Worm (Caenorhabditis elegans) whole organism, young adult: ENCODE measurements around the gene C47E8.11.

ENCODE experiments used
- B0336.3 ChIP-seq: fragments of 200-800 bp; sonication (Bioruptor generic); IDR thresholded peaks from 2 replicates; pipeline ENCODE4 v1.3.6; 2022; ENCODE audit warnings: missing genetic modification characterization, missing compliant biosample characterization
- C06A6.2 ChIP-seq: fragments of 200-800 bp; sonication (Bioruptor generic); conservative IDR thresholded peaks from 2 replicates; pipeline ENCODE4 v1.3.6; 2022; ENCODE audit warnings: missing genetic modification characterization, missing compliant biosample characterization
- C17E4.6 ChIP-seq: fragments of 200-800 bp; sonication (Bioruptor generic); IDR thresholded peaks from 2 replicates; pipeline ENCODE4 v1.3.6; 2022; ENCODE audit warnings: missing genetic modification reagents, missing genetic modification characterization, missing compliant biosample characterization
- F10E7.11 ChIP-seq: sonication (generic microtip); optimal IDR thresholded peaks from 2 replicates; lab custom pipeline; 2017; ENCODE audit warnings: mild to moderate bottlenecking, missing genetic modification characterization, moderate library complexity, missing compliant biosample characterization
- F22D6.2 ChIP-seq: sonication (generic microtip); optimal IDR thresholded peaks from 2 replicates; lab custom pipeline; 2016; ENCODE audit warnings: mild to moderate bottlenecking, missing genetic modification characterization, missing compliant biosample characterization
- F23B12.7 ChIP-seq: sonication (generic microtip); optimal IDR thresholded peaks from 2 replicates; lab custom pipeline; 2017; ENCODE audit warnings: missing genetic modification characterization, mild to moderate bottlenecking, missing compliant biosample characterization, antibody characterized with exemption, moderate library complexity; ENCODE audit not compliant: insufficient read depth
- F37B4.10 ChIP-seq: fragments of 200-800 bp; sonication (Bioruptor generic); IDR thresholded peaks from 2 replicates; pipeline ENCODE4 v1.3.6; 2022; ENCODE audit warnings: missing genetic modification characterization, missing compliant biosample characterization
- F39B2.1 ChIP-seq: fragments of 200-800 bp; sonication (Bioruptor generic); IDR thresholded peaks from 2 replicates; pipeline ENCODE4 v1.3.6; 2022; ENCODE audit warnings: missing genetic modification reagents, missing genetic modification characterization, missing compliant biosample characterization
- F52B5.7 ChIP-seq: sonication (generic microtip); optimal IDR thresholded peaks from 2 replicates; lab custom pipeline; 2016; ENCODE audit warnings: mild to moderate bottlenecking, missing genetic modification characterization, missing compliant biosample characterization
- F55B11.4 ChIP-seq: sonication (generic microtip); optimal IDR thresholded peaks from 2 replicates; lab custom pipeline; 2016; ENCODE audit warnings: missing compliant biosample characterization, missing genetic modification characterization, borderline replicate concordance; ENCODE audit not compliant: insufficient read depth
- F57A8.1 ChIP-seq: fragments of 200-800 bp; sonication (Bioruptor generic); optimal IDR thresholded peaks from 2 replicates; lab custom pipeline; 2018; ENCODE audit warnings: mild to moderate bottlenecking, missing genetic modification characterization, moderate library complexity, missing compliant biosample characterization
- K11D2.4 ChIP-seq: fragments of 200-800 bp; sonication (Bioruptor generic); IDR thresholded peaks from 2 replicates; pipeline ENCODE4 v1.3.6; 2022; ENCODE audit warnings: missing genetic modification reagents, missing genetic modification characterization, missing compliant biosample characterization
- T26A5.8 ChIP-seq: sonication (generic microtip); optimal IDR thresholded peaks from 2 replicates; lab custom pipeline; 2016; ENCODE audit warnings: missing genetic modification characterization, missing compliant biosample characterization
- Y53F4B.3 ChIP-seq: fragments of 200-800 bp; sonication (Bioruptor generic); IDR thresholded peaks from 2 replicates; pipeline ENCODE4 v1.3.6; 2022; ENCODE audit warnings: missing genetic modification reagents, missing genetic modification characterization, missing compliant biosample characterization
- Y53G8AR.9 ChIP-seq: fragments of 200-800 bp; sonication (Bioruptor generic); conservative IDR thresholded peaks from 2 replicates; pipeline ENCODE4 v1.3.6; 2022; ENCODE audit warnings: missing genetic modification reagents, missing genetic modification characterization, missing compliant biosample characterization
- Y79H2A.3 ChIP-seq: fragments of 200-800 bp; sonication (Bioruptor generic); conservative IDR thresholded peaks from 2 replicates; pipeline ENCODE4 v1.3.6; 2022; ENCODE audit warnings: missing genetic modification reagents, missing genetic modification characterization, missing compliant biosample characterization
- ZK185.1 ChIP-seq: sonication (generic microtip); optimal IDR thresholded peaks from 2 replicates; lab custom pipeline; 2016; ENCODE audit warnings: mild to moderate bottlenecking, missing genetic modification characterization, missing compliant biosample characterization; ENCODE audit not compliant: poor library complexity, severe bottlenecking
- ama-1 ChIP-seq, 3 experiments: fragments of 150-350 bp in 1 of 3; sonication (generic microtip) in 2 of 3; optimal IDR thresholded peaks; 2 replicates each; lab custom pipeline; 2014 to 2018; ENCODE audit warnings: missing biosample characterization in 2 of 3, missing genetic modification characterization in 2 of 3, missing genetic modification reagents in 2 of 3
- atf-7 ChIP-seq: sonication (generic microtip); optimal IDR thresholded peaks from 2 replicates; lab custom pipeline; 2017; ENCODE audit warnings: mild to moderate bottlenecking, missing genetic modification characterization, missing compliant biosample characterization
- athp-1 ChIP-seq: sonication (generic microtip); optimal IDR thresholded peaks from 2 replicates; lab custom pipeline; 2017; ENCODE audit warnings: mild to moderate bottlenecking, missing genetic modification characterization, missing compliant biosample characterization
- bed-2 ChIP-seq: fragments of 200-800 bp; sonication (Bioruptor generic); IDR thresholded peaks from 2 replicates; pipeline ENCODE4 v1.3.6; 2022; ENCODE audit warnings: missing genetic modification reagents, missing genetic modification characterization, missing compliant biosample characterization
- ceh-27 ChIP-seq: fragments of 200-800 bp; sonication (Bioruptor generic); optimal IDR thresholded peaks from 2 replicates; lab custom pipeline; 2018; ENCODE audit warnings: mild to moderate bottlenecking, missing genetic modification characterization, moderate library complexity, missing compliant biosample characterization
- ceh-91 ChIP-seq: fragments of 200-800 bp; sonication (Bioruptor generic); IDR thresholded peaks from 2 replicates; pipeline ENCODE4 v1.3.6; 2022; ENCODE audit warnings: missing genetic modification reagents, missing genetic modification characterization, missing compliant biosample characterization
- die-1 ChIP-seq: sonication (generic microtip); optimal IDR thresholded peaks from 2 replicates; lab custom pipeline; 2016; ENCODE audit warnings: missing genotype, mild to moderate bottlenecking, missing genetic modification characterization, missing compliant biosample characterization
- dox-1 ChIP-seq: fragments of 200-800 bp; sonication (Bioruptor generic); IDR thresholded peaks from 2 replicates; pipeline ENCODE4 v1.3.6; 2022; ENCODE audit warnings: missing genetic modification reagents, missing genetic modification characterization, missing compliant biosample characterization
- dpl-1 ChIP-seq: fragments of 150-350 bp; optimal IDR thresholded peaks from 2 replicates; lab custom pipeline; 2014; ENCODE audit warnings: missing biosample characterization, missing genetic modification reagents, missing genetic modification characterization
- egl-18 ChIP-seq: fragments of 200-800 bp; sonication (Bioruptor generic); IDR thresholded peaks from 2 replicates; pipeline ENCODE4 v1.3.6; 2022; ENCODE audit warnings: missing genetic modification reagents, missing genetic modification characterization, missing compliant biosample characterization
- ets-4 ChIP-seq: fragments of 200-800 bp; sonication (Bioruptor generic); optimal IDR thresholded peaks from 2 replicates; lab custom pipeline; 2018; ENCODE audit warnings: mild to moderate bottlenecking, missing genetic modification characterization, missing compliant biosample characterization
- gei-17 ChIP-seq: fragments of 200-800 bp; sonication (Bioruptor generic); optimal IDR thresholded peaks from 2 replicates; lab custom pipeline; 2018; ENCODE audit warnings: mild to moderate bottlenecking, missing genetic modification characterization, missing compliant biosample characterization
- him-1 ChIP-seq: sonication (generic microtip); optimal IDR thresholded peaks from 2 replicates; lab custom pipeline; 2016; ENCODE audit warnings: missing genotype, missing genetic modification reagents, missing genetic modification characterization, missing compliant biosample characterization
- hsf-1 ChIP-seq: fragments of 200-800 bp; sonication (Bioruptor generic); IDR thresholded peaks from 2 replicates; pipeline ENCODE4 v1.3.6; 2022; ENCODE audit warnings: missing genetic modification reagents, missing genetic modification characterization, missing compliant biosample characterization
- lin-26 ChIP-seq: fragments of 200-800 bp; sonication (Bioruptor generic); IDR thresholded peaks from 2 replicates; pipeline ENCODE4 v1.3.6; 2022; ENCODE audit warnings: missing genetic modification reagents, missing genetic modification characterization, missing compliant biosample characterization
- lin-54 ChIP-seq: fragments of 200-800 bp; sonication (Bioruptor generic); optimal IDR thresholded peaks from 2 replicates; lab custom pipeline; 2018; ENCODE audit warnings: mild to moderate bottlenecking, missing genetic modification characterization, missing compliant biosample characterization
- madf-3 ChIP-seq: fragments of 200-800 bp; sonication (Bioruptor generic); IDR thresholded peaks from 2 replicates; pipeline ENCODE4 v1.3.6; 2022; ENCODE audit warnings: missing genetic modification reagents, missing genetic modification characterization, missing compliant biosample characterization
- madf-6 ChIP-seq: fragments of 200-800 bp; sonication (Bioruptor generic); IDR thresholded peaks from 2 replicates; pipeline ENCODE4 v1.3.6; 2022; ENCODE audit warnings: missing genetic modification reagents, missing genetic modification characterization, missing compliant biosample characterization
- mcd-1 ChIP-seq: fragments of 200-800 bp; sonication (Bioruptor generic); IDR thresholded peaks from 2 replicates; pipeline ENCODE4 v1.3.6; 2022; ENCODE audit warnings: missing genetic modification reagents, missing genetic modification characterization, missing compliant biosample characterization
- nhr-179 ChIP-seq: sonication (generic microtip); optimal IDR thresholded peaks from 2 replicates; lab custom pipeline; 2016; ENCODE audit warnings: mild to moderate bottlenecking, missing genetic modification characterization, missing compliant biosample characterization
- nhr-80 ChIP-seq: sonication (generic microtip); optimal IDR thresholded peaks from 2 replicates; lab custom pipeline; 2016; ENCODE audit warnings: missing genetic modification characterization, missing compliant biosample characterization
- nhr-90 ChIP-seq: sonication (generic microtip); optimal IDR thresholded peaks from 2 replicates; lab custom pipeline; 2016; ENCODE audit warnings: missing genotype, mild to moderate bottlenecking, missing genetic modification characterization, missing compliant biosample characterization
- rcor-1 ChIP-seq: fragments of 200-800 bp; sonication (Bioruptor generic); IDR thresholded peaks from 2 replicates; pipeline ENCODE4 v1.3.6; 2022; ENCODE audit warnings: missing genetic modification reagents, missing genetic modification characterization, missing compliant biosample characterization
- snpc-1.1 ChIP-seq: sonication (generic microtip); optimal IDR thresholded peaks from 2 replicates; lab custom pipeline; 2017; ENCODE audit warnings: missing genetic modification characterization, mild to moderate bottlenecking, missing compliant biosample characterization, antibody characterized with exemption, moderate library complexity, missing genotype, missing genetic modification reagents; ENCODE audit not compliant: insufficient read depth
- sptf-2 ChIP-seq: fragments of 200-800 bp; sonication (Bioruptor generic); optimal IDR thresholded peaks from 2 replicates; lab custom pipeline; 2018; ENCODE audit warnings: mild to moderate bottlenecking, missing genetic modification characterization, missing compliant biosample characterization
- unc-130 ChIP-seq: sonication (generic microtip); optimal IDR thresholded peaks from 2 replicates; lab custom pipeline; 2016; ENCODE audit warnings: missing genetic modification reagents, missing genetic modification characterization, missing compliant biosample characterization
- zfh-2 ChIP-seq: fragments of 200-800 bp; sonication (Bioruptor generic); conservative IDR thresholded peaks from 2 replicates; pipeline ENCODE4 v1.3.6; 2022; ENCODE audit warnings: missing genetic modification reagents, missing genetic modification characterization, missing compliant biosample characterization
- zim-3 ChIP-seq: sonication (generic microtip); optimal IDR thresholded peaks from 2 replicates; lab custom pipeline; 2017; ENCODE audit warnings: mild to moderate bottlenecking, missing genetic modification characterization, moderate library complexity, missing compliant biosample characterization
- ztf-6 ChIP-seq: fragments of 200-800 bp; sonication (Bioruptor generic); IDR thresholded peaks from 2 replicates; pipeline ENCODE4 v1.3.6; 2022; ENCODE audit warnings: missing genetic modification reagents, missing genetic modification characterization, missing compliant biosample characterization

C47E8.11 gene

DNA sequence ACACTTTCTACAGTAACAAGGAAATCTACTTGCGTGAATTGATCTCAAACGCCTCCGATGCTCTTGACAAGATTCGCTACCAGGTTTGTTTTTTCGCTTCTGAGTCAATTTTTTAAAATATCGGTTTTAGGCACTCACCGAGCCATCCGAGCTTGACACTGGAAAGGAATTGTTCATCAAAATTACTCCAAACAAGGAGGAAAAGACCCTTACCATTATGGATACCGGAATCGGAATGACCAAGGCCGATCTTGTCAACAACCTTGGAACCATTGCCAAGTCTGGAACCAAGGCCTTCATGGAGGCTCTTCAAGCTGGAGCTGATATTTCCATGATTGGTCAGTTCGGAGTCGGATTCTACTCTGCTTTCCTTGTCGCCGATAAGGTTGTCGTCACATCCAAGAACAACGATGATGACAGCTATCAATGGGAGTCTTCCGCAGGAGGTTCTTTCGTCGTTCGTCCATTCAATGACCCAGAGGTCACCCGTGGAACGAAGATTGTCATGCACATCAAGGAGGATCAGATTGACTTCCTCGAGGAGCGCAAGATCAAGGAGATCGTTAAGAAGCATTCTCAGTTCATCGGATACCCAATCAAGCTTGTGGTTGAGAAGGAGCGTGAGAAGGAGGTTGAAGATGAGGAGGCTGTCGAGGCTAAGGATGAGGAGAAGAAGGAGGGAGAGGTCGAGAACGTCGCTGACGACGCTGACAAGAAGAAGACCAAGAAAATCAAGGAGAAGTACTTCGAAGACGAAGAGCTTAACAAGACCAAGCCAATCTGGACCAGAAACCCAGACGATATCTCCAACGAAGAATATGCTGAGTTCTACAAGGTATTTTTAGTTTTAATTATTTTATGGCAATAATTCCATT is 1.9 kb upstream of the C47E8.11 start:
- TF ChIP-seq F37B4.10 (GFP tag; lab: Robert Waterston, UW) (0 out of 2 replicates have a peak, but pooled peaks have one; percentile 9), unc-130 (GFP tag; lab: Kevin White, UChicago) (no peak), ZK185.1 (no peak), B0336.3 (GFP tag; lab: Robert Waterston, UW) (peak; percentile 13), ceh-27 (GFP tag; lab: Kevin White, UChicago) (no peak), rcor-1 (GFP tag; lab: Robert Waterston, UW) (peak; percentile 10; the same call in 1 of the 2 replicates), mcd-1 (GFP tag; lab: Robert Waterston, UW) (peak; percentile 31; the same call in 1 of the 2 replicates), Y53G8AR.9 (GFP tag; lab: Robert Waterston, UW) (0 out of 2 replicates have a peak, but pooled peaks have one; percentile 28), him-1 (no peak), atf-7 (no peak), die-1 (no peak), nhr-90 (tag; lab: Kevin White, UChicago) (no peak), sptf-2 (GFP tag; lab: Kevin White, UChicago) (peak; percentile 21), T26A5.8 (tag; lab: Kevin White, UChicago) (no peak), zfh-2 (GFP tag; lab: Robert Waterston, UW) (peak; percentile 63; the same call in 1 of the 2 replicates), madf-3 (GFP tag; lab: Robert Waterston, UW) (0 out of 2 replicates have a peak, but pooled peaks have one; percentile 0), gei-17 (GFP tag; lab: Kevin White, UChicago) (no peak), snpc-1.1 (tag; lab: Kevin White, UChicago) (no peak), Y53F4B.3 (GFP tag; lab: Robert Waterston, UW) (no peak), nhr-80 (tag; lab: Kevin White, UChicago) (no peak), F39B2.1 (GFP tag; lab: Robert Waterston, UW) (0 out of 2 replicates have a peak, but pooled peaks have one; percentile 2), hsf-1 (GFP tag; lab: Robert Waterston, UW) (peak; percentile 48; the same call in 1 of the 2 replicates), F22D6.2 (tag; lab: Kevin White, UChicago) (no peak), egl-18 (GFP tag; lab: Robert Waterston, UW) (no peak), dpl-1 (GFP tag; lab: Kevin White, UChicago) (peak; percentile 5), lin-54 (GFP tag; lab: Kevin White, UChicago) (no peak), ets-4 (no peak), Y79H2A.3 (GFP tag; lab: Robert Waterston, UW) (no peak), F52B5.7 (tag; lab: Kevin White, UChicago) (no peak), lin-26 (GFP tag; lab: Robert Waterston, UW) (peak; percentile 54), ceh-91 (GFP tag; lab: Robert Waterston, UW) (no peak), nhr-179 (tag; lab: Kevin White, UChicago) (no peak), madf-6 (GFP tag; lab: Robert Waterston, UW) (peak; percentile 19; the same call in 1 of the 2 replicates), C17E4.6 (no peak), zim-3 (no peak), F23B12.7 (tag; lab: Kevin White, UChicago) (no peak), athp-1 (tag; lab: Kevin White, UChicago) (no peak), ama-1 (optimal IDR thresholded peaks at IDR 0.05; lab: Kevin White, UChicago) (peak; percentile 76), ama-1 (GFP tag; optimal IDR thresholded peaks at IDR 0.05; lab: Kevin White, UChicago) (no peak), K11D2.4 (GFP tag; lab: Robert Waterston, UW) (no peak), F10E7.11 (tag; lab: Kevin White, UChicago) (no peak), ztf-6 (GFP tag; lab: Robert Waterston, UW) (peak; percentile 44; the same call in 1 of the 2 replicates), F57A8.1 (peak; percentile 70), C06A6.2 (no peak), dox-1 (peak; percentile 67), bed-2 (GFP tag; lab: Robert Waterston, UW) (no peak), F55B11.4 (tag; lab: Kevin White, UChicago) (no peak)
